Worm (Caenorhabditis elegans) whole organism, young adult: Measurements from ENCODE around the gene F23H12.5.

ENCODE experiments used
- B0035.1 ChIP-seq: sonication (generic microtip); optimal IDR thresholded peaks from 2 replicates; lab custom pipeline; 2016; ENCODE audit warnings: missing genetic modification characterization, mild to moderate bottlenecking, missing compliant biosample characterization, missing genotype, missing genetic modification reagents
- D2030.7 ChIP-seq: fragments of 200-800 bp; sonication (Bioruptor generic); IDR thresholded peaks from 2 replicates; pipeline ENCODE4 v1.3.6; 2022; ENCODE audit warnings: missing genetic modification reagents, missing genetic modification characterization, missing compliant biosample characterization
- F23B12.7 ChIP-seq: sonication (generic microtip); optimal IDR thresholded peaks from 2 replicates; lab custom pipeline; 2017; ENCODE audit warnings: missing genetic modification characterization, mild to moderate bottlenecking, missing compliant biosample characterization, antibody characterized with exemption, moderate library complexity; ENCODE audit not compliant: insufficient read depth
- F33H1.4 ChIP-seq: fragments of 200-800 bp; sonication (Bioruptor generic); IDR thresholded peaks from 2 replicates; pipeline ENCODE4 v1.3.6; 2022; ENCODE audit warnings: missing genetic modification reagents, missing genetic modification characterization, missing compliant biosample characterization
- F37B4.10 ChIP-seq: fragments of 200-800 bp; sonication (Bioruptor generic); IDR thresholded peaks from 2 replicates; pipeline ENCODE4 v1.3.6; 2022; ENCODE audit warnings: missing genetic modification characterization, missing compliant biosample characterization
- F57C9.4 ChIP-seq: sonication (generic microtip); optimal IDR thresholded peaks from 2 replicates; lab custom pipeline; 2017; ENCODE audit warnings: mild to moderate bottlenecking, missing genetic modification characterization, missing compliant biosample characterization
- Y53F4B.3 ChIP-seq: fragments of 200-800 bp; sonication (Bioruptor generic); IDR thresholded peaks from 2 replicates; pipeline ENCODE4 v1.3.6; 2022; ENCODE audit warnings: missing genetic modification reagents, missing genetic modification characterization, missing compliant biosample characterization
- Y95B8A.8 ChIP-seq: fragments of 200-800 bp; sonication (Bioruptor generic); IDR thresholded peaks from 2 replicates; pipeline ENCODE4 v1.3.6; 2022; ENCODE audit warnings: missing genetic modification reagents, missing genetic modification characterization, missing compliant biosample characterization
- aptf-3 ChIP-seq: fragments of 200-800 bp; sonication (Bioruptor generic); IDR thresholded peaks from 2 replicates; pipeline ENCODE4 v1.3.6; 2022; ENCODE audit warnings: missing genetic modification characterization, missing compliant biosample characterization
- athp-1 ChIP-seq: sonication (generic microtip); optimal IDR thresholded peaks from 2 replicates; lab custom pipeline; 2017; ENCODE audit warnings: mild to moderate bottlenecking, missing genetic modification characterization, missing compliant biosample characterization
- attf-5 ChIP-seq: fragments of 200-800 bp; sonication (Bioruptor generic); optimal IDR thresholded peaks from 2 replicates; lab custom pipeline; 2018; ENCODE audit warnings: mild to moderate bottlenecking, missing genetic modification characterization, missing compliant biosample characterization
- attf-6 ChIP-seq: fragments of 200-800 bp; sonication (Bioruptor generic); IDR thresholded peaks from 2 replicates; pipeline ENCODE4 v1.3.6; 2022; ENCODE audit warnings: missing genetic modification reagents, missing genetic modification characterization, missing compliant biosample characterization
- ccch-3 ChIP-seq: fragments of 200-800 bp; sonication (Bioruptor generic); optimal IDR thresholded peaks from 2 replicates; lab custom pipeline; 2018; ENCODE audit warnings: mild to moderate bottlenecking, missing genetic modification characterization, missing compliant biosample characterization
- chd-7 ChIP-seq: sonication (generic microtip); optimal IDR thresholded peaks from 2 replicates; lab custom pipeline; 2016; ENCODE audit warnings: mild to moderate bottlenecking, missing genetic modification characterization, moderate library complexity, missing compliant biosample characterization
- die-1 ChIP-seq: sonication (generic microtip); optimal IDR thresholded peaks from 2 replicates; lab custom pipeline; 2016; ENCODE audit warnings: missing genotype, mild to moderate bottlenecking, missing genetic modification characterization, missing compliant biosample characterization
- dpl-1 ChIP-seq: fragments of 150-350 bp; optimal IDR thresholded peaks from 2 replicates; lab custom pipeline; 2014; ENCODE audit warnings: missing biosample characterization, missing genetic modification reagents, missing genetic modification characterization
- efl-1 ChIP-seq: fragments of 150-350 bp; optimal IDR thresholded peaks from 2 replicates; lab custom pipeline; 2014; ENCODE audit warnings: missing biosample characterization, missing genetic modification reagents, missing genetic modification characterization
- egrh-3 ChIP-seq: fragments of 200-800 bp; sonication (Bioruptor generic); IDR thresholded peaks from 2 replicates; pipeline ENCODE4 v1.3.6; 2022; ENCODE audit warnings: missing genetic modification reagents, missing genetic modification characterization, missing compliant biosample characterization
- ekl-4 ChIP-seq: fragments of 200-800 bp; sonication (Bioruptor generic); IDR thresholded peaks from 2 replicates; pipeline ENCODE4 v1.3.6; 2022; ENCODE audit warnings: missing genetic modification reagents, missing genetic modification characterization, missing compliant biosample characterization
- gei-17 ChIP-seq: fragments of 200-800 bp; sonication (Bioruptor generic); optimal IDR thresholded peaks from 2 replicates; lab custom pipeline; 2018; ENCODE audit warnings: mild to moderate bottlenecking, missing genetic modification characterization, missing compliant biosample characterization
- him-1 ChIP-seq: sonication (generic microtip); optimal IDR thresholded peaks from 2 replicates; lab custom pipeline; 2016; ENCODE audit warnings: missing genotype, missing genetic modification reagents, missing genetic modification characterization, missing compliant biosample characterization
- hlh-12 ChIP-seq: sonication (generic microtip); optimal IDR thresholded peaks from 2 replicates; lab custom pipeline; 2016; ENCODE audit warnings: missing genetic modification characterization, missing compliant biosample characterization
- hmg-1.2 ChIP-seq: fragments of 200-800 bp; sonication (Bioruptor generic); IDR thresholded peaks from 2 replicates; pipeline ENCODE4 v1.3.6; 2022; ENCODE audit warnings: missing genetic modification reagents, missing genetic modification characterization, missing compliant biosample characterization
- hmg-20 ChIP-seq: fragments of 200-800 bp; sonication (Bioruptor generic); IDR thresholded peaks from 2 replicates; pipeline ENCODE4 v1.3.6; 2022; ENCODE audit warnings: missing genetic modification reagents, missing genetic modification characterization, missing compliant biosample characterization
- lag-1 ChIP-seq: fragments of 200-800 bp; sonication (Bioruptor generic); IDR thresholded peaks from 2 replicates; pipeline ENCODE4 v1.3.6; 2022; ENCODE audit warnings: missing genetic modification reagents, missing genetic modification characterization, missing compliant biosample characterization
- let-607 ChIP-seq, 2 experiments: fragments of 200-800 bp in 1 of 2; sonication (Bioruptor generic) in 1 of 2; sonication (generic microtip) in 1 of 2; optimal IDR thresholded peaks; 2 replicates each; lab custom pipeline; 2016 to 2018; ENCODE audit warnings: mild to moderate bottlenecking in 2 of 2, missing compliant biosample characterization in 2 of 2, missing genetic modification characterization in 2 of 2, moderate library complexity in 2 of 2, missing genotype in 1 of 2
- lin-26 ChIP-seq: fragments of 200-800 bp; sonication (Bioruptor generic); IDR thresholded peaks from 2 replicates; pipeline ENCODE4 v1.3.6; 2022; ENCODE audit warnings: missing genetic modification reagents, missing genetic modification characterization, missing compliant biosample characterization
- lir-1 ChIP-seq: fragments of 200-800 bp; sonication (Bioruptor generic); conservative IDR thresholded peaks from 2 replicates; pipeline ENCODE4 v1.3.6; 2022; ENCODE audit warnings: missing genetic modification reagents, missing genetic modification characterization, missing compliant biosample characterization
- lsl-1 ChIP-seq: fragments of 200-800 bp; sonication (Bioruptor generic); optimal IDR thresholded peaks from 2 replicates; lab custom pipeline; 2018; ENCODE audit warnings: mild to moderate bottlenecking, missing genetic modification characterization, moderate library complexity, missing compliant biosample characterization
- madf-10 ChIP-seq: sonication (generic microtip); optimal IDR thresholded peaks from 2 replicates; lab custom pipeline; 2016; ENCODE audit warnings: mild to moderate bottlenecking, missing genetic modification characterization, missing compliant biosample characterization
- madf-6 ChIP-seq: fragments of 200-800 bp; sonication (Bioruptor generic); IDR thresholded peaks from 2 replicates; pipeline ENCODE4 v1.3.6; 2022; ENCODE audit warnings: missing genetic modification reagents, missing genetic modification characterization, missing compliant biosample characterization
- mcd-1 ChIP-seq: fragments of 200-800 bp; sonication (Bioruptor generic); IDR thresholded peaks from 2 replicates; pipeline ENCODE4 v1.3.6; 2022; ENCODE audit warnings: missing genetic modification reagents, missing genetic modification characterization, missing compliant biosample characterization
- mel-28 ChIP-seq: sonication (generic microtip); optimal IDR thresholded peaks from 2 replicates; lab custom pipeline; 2016; ENCODE audit warnings: borderline replicate concordance, mild to moderate bottlenecking, missing genetic modification characterization, missing compliant biosample characterization
- mxl-1 ChIP-seq: sonication (generic microtip); optimal IDR thresholded peaks from 2 replicates; lab custom pipeline; 2016; ENCODE audit warnings: missing genetic modification characterization, missing compliant biosample characterization
- nhr-120 ChIP-seq: fragments of 200-800 bp; sonication (Bioruptor generic); IDR thresholded peaks from 2 replicates; pipeline ENCODE4 v1.3.6; 2022; ENCODE audit warnings: missing genetic modification characterization, missing compliant biosample characterization
- nhr-27 ChIP-seq: fragments of 200-800 bp; sonication (Bioruptor generic); optimal IDR thresholded peaks from 2 replicates; lab custom pipeline; 2018; ENCODE audit warnings: mild to moderate bottlenecking, missing genetic modification characterization, moderate library complexity, missing compliant biosample characterization
- nhr-80 ChIP-seq: sonication (generic microtip); optimal IDR thresholded peaks from 2 replicates; lab custom pipeline; 2016; ENCODE audit warnings: missing genetic modification characterization, missing compliant biosample characterization
- nhr-90 ChIP-seq: sonication (generic microtip); optimal IDR thresholded peaks from 2 replicates; lab custom pipeline; 2016; ENCODE audit warnings: missing genotype, mild to moderate bottlenecking, missing genetic modification characterization, missing compliant biosample characterization
- rec-8 ChIP-seq, 2 experiments: sonication (generic microtip); optimal IDR thresholded peaks; 2 replicates each; lab custom pipeline; 2016; ENCODE audit warnings: mild to moderate bottlenecking in 2 of 2, missing genetic modification characterization in 2 of 2, missing genetic modification reagents in 2 of 2, missing genotype in 2 of 2, missing biosample characterization in 1 of 2, missing compliant biosample characterization in 1 of 2, moderate library complexity in 1 of 2
- repo-1 ChIP-seq: sonication (generic microtip); optimal IDR thresholded peaks from 2 replicates; lab custom pipeline; 2017; ENCODE audit warnings: mild to moderate bottlenecking, missing genetic modification characterization, missing compliant biosample characterization
- snpc-1.3 ChIP-seq: sonication (generic microtip); optimal IDR thresholded peaks from 2 replicates; lab custom pipeline; 2017; ENCODE audit warnings: missing genetic modification characterization, mild to moderate bottlenecking, missing compliant biosample characterization, antibody characterized with exemption, moderate library complexity, missing genotype, missing genetic modification reagents; ENCODE audit not compliant: insufficient read depth
- snpc-4 ChIP-seq, 5 experiments: fragments of 150-350 bp in 1 of 5; sonication (generic microtip) in 4 of 5; optimal IDR thresholded peaks; 2 replicates each; lab custom pipeline; 2014 to 2018; ENCODE audit warnings: missing genetic modification characterization in 5 of 5, missing biosample characterization in 3 of 5, antibody characterized with exemption in 2 of 5, mild to moderate bottlenecking in 2 of 5, missing compliant biosample characterization in 2 of 5, missing genotype in 2 of 5, moderate library complexity in 2 of 5, missing genetic modification reagents in 1 of 5
- tlf-1 ChIP-seq: fragments of 200-800 bp; sonication (Bioruptor generic); optimal IDR thresholded peaks from 2 replicates; lab custom pipeline; 2018; ENCODE audit warnings: mild to moderate bottlenecking, missing genetic modification characterization, missing compliant biosample characterization
- ztf-22 ChIP-seq: fragments of 200-800 bp; sonication (Bioruptor generic); optimal IDR thresholded peaks from 2 replicates; lab custom pipeline; 2018; ENCODE audit warnings: mild to moderate bottlenecking, missing genetic modification characterization, moderate library complexity, missing compliant biosample characterization
- ztf-28 ChIP-seq: fragments of 200-800 bp; sonication (Bioruptor generic); IDR thresholded peaks from 2 replicates; pipeline ENCODE4 v1.3.6; 2022; ENCODE audit warnings: missing genetic modification reagents, missing genetic modification characterization, missing compliant biosample characterization

The F23H12.5 gene

DNA sequence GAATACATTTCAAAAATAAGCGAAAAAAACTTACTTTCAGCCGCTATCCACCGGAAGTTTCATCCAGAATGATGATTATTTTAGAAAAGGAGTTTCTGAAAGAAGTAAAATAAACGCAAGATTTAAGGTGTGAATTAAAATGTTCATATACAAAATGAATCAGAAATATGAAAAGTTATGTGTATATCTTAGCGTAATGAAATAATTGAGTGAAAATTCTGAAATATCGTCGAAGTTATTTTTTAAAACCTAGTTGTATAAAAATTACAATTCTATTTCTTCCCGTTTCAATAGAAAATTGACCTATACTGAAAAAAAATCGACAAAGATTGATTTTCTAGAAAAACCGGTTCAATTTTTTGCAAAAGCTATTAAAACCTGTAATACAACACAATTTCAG is 20.6 kb upstream of the F23H12.5 start, which contains the start of gene twk-13:
TSS of gene twk-13 (minus strand) at position 101 of the 400 bp plus-strand sequence.
- TF ChIP-seq attf-5 (GFP tag; lab: Kevin White, UChicago) (no peak), ccch-3 (no peak), him-1 (tag; lab: Kevin White, UChicago) (no peak), aptf-3 (GFP tag; lab: Robert Waterston, UW) (no peak), ztf-22 (no peak), mxl-1 (tag; lab: Kevin White, UChicago) (no peak), lag-1 (GFP tag; lab: Robert Waterston, UW) (no peak), F33H1.4 (GFP tag; lab: Robert Waterston, UW) (no peak), nhr-90 (tag; lab: Kevin White, UChicago) (no peak), F37B4.10 (GFP tag; lab: Robert Waterston, UW) (no peak)

DNA sequence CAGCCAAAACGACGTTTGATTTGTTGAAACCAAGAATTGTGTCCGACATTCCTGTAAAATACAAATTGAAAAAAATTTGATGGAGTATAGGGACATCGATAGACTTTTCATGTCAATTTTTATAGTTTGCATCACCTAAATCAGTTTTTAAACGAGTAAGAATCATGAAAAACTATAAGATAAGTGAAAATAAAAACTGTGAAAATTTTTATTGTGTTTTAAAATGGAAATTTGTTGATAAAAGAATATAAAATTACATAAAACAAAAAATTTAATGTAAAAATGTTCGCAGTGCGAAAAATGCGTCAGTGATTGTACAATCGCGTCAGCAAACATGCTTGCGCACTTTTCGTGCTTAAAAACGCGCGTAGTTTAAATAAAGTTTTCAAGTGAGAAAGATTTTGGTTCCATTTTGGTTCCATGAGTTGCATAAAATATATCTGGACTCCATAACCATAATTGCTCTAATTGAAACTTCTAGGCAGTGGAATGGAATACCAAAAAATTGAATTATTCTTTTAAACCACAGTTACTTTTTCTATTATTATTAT is 15.0 kb upstream of the F23H12.5 start, which contains the start of gene tomm-20:
TSS of gene tomm-20 (minus strand) at position 51 of the 551 bp plus-strand sequence.
- TF ChIP-seq dpl-1: peak; percentile 98
- TF ChIP-seq F23B12.7 (tag; lab: Kevin White, UChicago): peak; percentile 83
- no peak for TF ChIP-seq hlh-12 (tag; lab: Kevin White, UChicago)
- peak; percentile 53 for TF ChIP-seq him-1 (tag; lab: Kevin White, UChicago)
- no peak for TF ChIP-seq egrh-3
- TF ChIP-seq nhr-27 (tag; lab: Kevin White, UChicago): no peak
- peak; percentile 77 for TF ChIP-seq lir-1 (GFP tag; lab: Robert Waterston, UW)
- peak; percentile 86 for TF ChIP-seq tlf-1 (GFP tag; lab: Kevin White, UChicago)
- peak; percentile 91 for TF ChIP-seq efl-1 (GFP tag; lab: Kevin White, UChicago)
- peak; percentile 74 for TF ChIP-seq hmg-1.2 (GFP tag; lab: Robert Waterston, UW)
- peak; percentile 20 for TF ChIP-seq gei-17 (GFP tag; lab: Kevin White, UChicago)
- peak; percentile 83 for TF ChIP-seq repo-1 (tag; lab: Kevin White, UChicago)
- TF ChIP-seq snpc-4 (GFP tag; optimal IDR thresholded peaks at IDR 0.05; lab: Kevin White, UChicago): peak; percentile 47
- peak; percentile 77 to 85 (median 78) for TF ChIP-seq snpc-4 (tag; optimal IDR thresholded peaks at IDR 0.05; lab: Kevin White, UChicago)
- TF ChIP-seq let-607 (tag; optimal IDR thresholded peaks at IDR 0.05; lab: Kevin White, UChicago): peak in 1 of 2 experiments; percentile 76
- no peak for TF ChIP-seq Y53F4B.3 (GFP tag; lab: Robert Waterston, UW)
- peak; percentile 62 for TF ChIP-seq D2030.7 (GFP tag; lab: Robert Waterston, UW)
- no peak for TF ChIP-seq nhr-90 (tag; lab: Kevin White, UChicago)
- no peak for TF ChIP-seq rec-8 (tag; optimal IDR thresholded peaks at IDR 0.05; lab: Kevin White, UChicago)
- TF ChIP-seq madf-6: peak; percentile 86
- TF ChIP-seq die-1 (tag; lab: Kevin White, UChicago): peak; percentile 52
- peak; percentile 94 for TF ChIP-seq ekl-4 (GFP tag; lab: Robert Waterston, UW)
- no peak for TF ChIP-seq Y95B8A.8 (GFP tag; lab: Robert Waterston, UW)
- peak; percentile 73 for TF ChIP-seq F33H1.4 (GFP tag; lab: Robert Waterston, UW)
- peak; percentile 77; the same call in 1 of the 2 replicates for TF ChIP-seq hmg-20 (GFP tag; lab: Robert Waterston, UW)
- TF ChIP-seq mcd-1 (GFP tag; lab: Robert Waterston, UW): peak; percentile 90
- TF ChIP-seq F57C9.4 (tag; lab: Kevin White, UChicago): no peak
- TF ChIP-seq lin-26 (GFP tag; lab: Robert Waterston, UW): no peak
- no peak for TF ChIP-seq ztf-28
- peak; percentile 75 for TF ChIP-seq lsl-1 (GFP tag; lab: Kevin White, UChicago)
- TF ChIP-seq nhr-120 (GFP tag; lab: Robert Waterston, UW): no peak
- peak; percentile 39 for TF ChIP-seq B0035.1
- TF ChIP-seq athp-1 (tag; lab: Kevin White, UChicago): peak; percentile 23
- peak; percentile 38 for TF ChIP-seq snpc-1.3 (tag; lab: Kevin White, UChicago)
- peak; percentile 58 for TF ChIP-seq nhr-80 (tag; lab: Kevin White, UChicago)
- no peak for TF ChIP-seq mel-28 (tag; lab: Kevin White, UChicago)
- TF ChIP-seq attf-6: no peak
- TF ChIP-seq madf-10 (tag; lab: Kevin White, UChicago): peak; percentile 58
- no peak for TF ChIP-seq chd-7 (tag; lab: Kevin White, UChicago)
- TF ChIP-seq ztf-22: no peak
